Worm (Caenorhabditis elegans): ENCODE data around the gene Y38H6C.20.

DNA sequence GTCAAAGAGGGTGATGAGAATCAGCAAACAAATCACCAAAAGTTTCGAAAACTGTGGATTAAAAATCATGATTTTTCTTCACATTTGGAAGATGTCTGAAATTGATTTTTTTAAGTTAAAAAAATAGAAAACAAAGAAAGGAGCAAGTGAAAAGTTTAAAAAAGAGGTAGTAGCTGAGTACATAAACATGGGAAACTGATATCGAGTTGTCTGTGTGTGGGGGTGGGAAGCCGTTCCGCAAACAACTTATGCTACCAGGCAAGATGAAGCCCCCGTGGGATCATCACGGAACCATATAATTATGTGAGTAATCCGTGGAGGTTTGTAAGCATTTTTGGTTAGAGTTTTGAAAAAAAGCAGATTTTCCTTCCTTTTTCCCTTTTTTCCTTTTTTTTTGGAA lies at the start of gene Y38H6C.20:
- TF ChIP-seq unc-62 (GFP tag; optimal IDR thresholded peaks at IDR 0.05), result no peak
- TF ChIP-seq peb-1 (tag; optimal IDR thresholded peaks at IDR 0.05), result no peak
